Worm (Caenorhabditis elegans) whole organism, L3 larva: ENCODE measurements around the gene F17E5.2.

Experiments used
- R02D3.7 ChIP-seq: fragments of 150-350 bp; optimal IDR thresholded peaks from 2 replicates; lab custom pipeline; 2014; ENCODE audit warnings: missing biosample characterization, missing genetic modification characterization
- aly-2 ChIP-seq: fragments of 150-350 bp; optimal IDR thresholded peaks from 2 replicates; lab custom pipeline; 2014; ENCODE audit warnings: missing biosample characterization, missing genetic modification characterization
- ama-1 ChIP-seq: fragments of 150-350 bp; optimal IDR thresholded peaks from 2 replicates; lab custom pipeline; 2018
- ceh-16 ChIP-seq: sonication (generic microtip); optimal IDR thresholded peaks from 2 replicates; lab custom pipeline; 2017; ENCODE audit warnings: missing biosample characterization, missing genetic modification characterization
- ceh-28 ChIP-seq: fragments of 150-350 bp; optimal IDR thresholded peaks from 2 replicates; lab custom pipeline; 2014; ENCODE audit warnings: missing biosample characterization, missing genetic modification reagents, missing genetic modification characterization
- ceh-82 ChIP-seq: fragments of 150-350 bp; optimal IDR thresholded peaks from 2 replicates; lab custom pipeline; 2014; ENCODE audit warnings: missing biosample characterization, missing genetic modification characterization
- ceh-9 ChIP-seq: sonication (generic microtip); optimal IDR thresholded peaks from 2 replicates; lab custom pipeline; 2018; ENCODE audit warnings: missing biosample characterization, missing genetic modification characterization
- egl-27 ChIP-seq: sonication (generic microtip); optimal IDR thresholded peaks from 4 replicates; lab custom pipeline; 2017; ENCODE audit warnings: missing biosample characterization, missing genetic modification reagents, missing genetic modification characterization
- egl-5 ChIP-seq: fragments of 150-350 bp; optimal IDR thresholded peaks from 2 replicates; lab custom pipeline; 2017; ENCODE audit warnings: missing biosample characterization, missing genetic modification reagents, missing genetic modification characterization, inconsistent platforms
- elt-1 ChIP-seq: fragments of 150-350 bp; optimal IDR thresholded peaks from 2 replicates; lab custom pipeline; 2014; ENCODE audit warnings: missing biosample characterization, missing genetic modification characterization
- elt-2 ChIP-seq: sonication (generic microtip); optimal IDR thresholded peaks from 2 replicates; lab custom pipeline; 2016; ENCODE audit warnings: missing genetic modification reagents, mild to moderate bottlenecking, missing genetic modification characterization, missing compliant biosample characterization
- elt-3 ChIP-seq, 3 experiments: fragments of 150-350 bp in 1 of 3; sonication (generic microtip) in 2 of 3; optimal IDR thresholded peaks; 2 replicates in 2 of 3; 4 replicates in 1 of 3; lab custom pipeline; 2014 to 2017; ENCODE audit warnings: missing biosample characterization in 3 of 3, missing genetic modification characterization in 3 of 3
- eor-1 ChIP-seq, 2 experiments: fragments of 150-350 bp; optimal IDR thresholded peaks; 2 replicates each; lab custom pipeline; 2014 to 2018; ENCODE audit warnings: missing biosample characterization in 2 of 2, missing genetic modification characterization in 2 of 2
- fkh-10 ChIP-seq: sonication (generic microtip); optimal IDR thresholded peaks from 2 replicates; lab custom pipeline; 2017; ENCODE audit warnings: missing biosample characterization, missing genetic modification reagents, missing genetic modification characterization
- fkh-2 ChIP-seq: fragments of 150-350 bp; optimal IDR thresholded peaks from 2 replicates; lab custom pipeline; 2014; ENCODE audit warnings: missing biosample characterization, missing genetic modification reagents, missing genetic modification characterization
- hmg-11 ChIP-seq: sonication (generic microtip); optimal IDR thresholded peaks from 2 replicates; lab custom pipeline; 2016; ENCODE audit warnings: missing genetic modification characterization, missing compliant biosample characterization
- jun-1 ChIP-seq: fragments of 150-350 bp; optimal IDR thresholded peaks from 2 replicates; lab custom pipeline; 2014; ENCODE audit warnings: missing biosample characterization, missing genetic modification reagents, missing genetic modification characterization
- lin-15B ChIP-seq: fragments of 150-350 bp; optimal IDR thresholded peaks from 2 replicates; lab custom pipeline; 2014; ENCODE audit warnings: missing biosample characterization, missing genetic modification characterization
- lin-39 ChIP-seq: fragments of 150-350 bp; optimal IDR thresholded peaks from 2 replicates; lab custom pipeline; 2018; ENCODE audit warnings: missing biosample characterization, missing genetic modification reagents, missing genetic modification characterization
- lsy-12 ChIP-seq: sonication (generic microtip); optimal IDR thresholded peaks from 2 replicates; lab custom pipeline; 2016; ENCODE audit warnings: mild to moderate bottlenecking, missing genetic modification characterization, missing compliant biosample characterization
- mml-1 ChIP-seq: fragments of 150-350 bp; sonication (generic microtip); optimal IDR thresholded peaks from 3 replicates; lab custom pipeline; 2014; ENCODE audit warnings: missing biosample characterization, missing genetic modification characterization
- nfya-1 ChIP-seq: sonication (generic microtip); optimal IDR thresholded peaks from 2 replicates; lab custom pipeline; 2017; ENCODE audit warnings: missing genetic modification characterization, mild to moderate bottlenecking, missing compliant biosample characterization, antibody characterized with exemption, moderate library complexity; ENCODE audit not compliant: insufficient read depth
- nhr-11 ChIP-seq: fragments of 150-350 bp; optimal IDR thresholded peaks from 2 replicates; lab custom pipeline; 2014; ENCODE audit warnings: missing biosample characterization, missing genetic modification characterization
- nhr-23 ChIP-seq: fragments of 150-350 bp; optimal IDR thresholded peaks from 2 replicates; lab custom pipeline; 2014; ENCODE audit warnings: missing biosample characterization, missing genetic modification reagents, missing genetic modification characterization
- nhr-25 ChIP-seq: sonication (generic microtip); optimal IDR thresholded peaks from 2 replicates; lab custom pipeline; 2017; ENCODE audit warnings: missing biosample characterization, missing genetic modification characterization
- nhr-28 ChIP-seq: fragments of 150-350 bp; optimal IDR thresholded peaks from 2 replicates; lab custom pipeline; 2014; ENCODE audit warnings: missing biosample characterization, missing genetic modification characterization
- nhr-43 ChIP-seq: sonication (generic microtip); optimal IDR thresholded peaks from 2 replicates; lab custom pipeline; 2016; ENCODE audit warnings: mild to moderate bottlenecking, missing genetic modification characterization, missing compliant biosample characterization; ENCODE audit not compliant: poor library complexity, severe bottlenecking
- nhr-76 ChIP-seq: fragments of 150-350 bp; sonication (generic microtip); optimal IDR thresholded peaks from 5 replicates; lab custom pipeline; 2014; ENCODE audit warnings: missing biosample characterization, missing genetic modification characterization
- nhr-77 ChIP-seq: fragments of 150-350 bp; optimal IDR thresholded peaks from 2 replicates; lab custom pipeline; 2014; ENCODE audit warnings: missing biosample characterization, missing genetic modification characterization
- pha-4 ChIP-seq: fragments of 150-350 bp; optimal IDR thresholded peaks from 2 replicates; lab custom pipeline; 2014; ENCODE audit warnings: missing biosample characterization, missing genetic modification reagents, missing genetic modification characterization
- pqm-1 ChIP-seq: fragments of 150-350 bp; optimal IDR thresholded peaks from 2 replicates; lab custom pipeline; 2017; ENCODE audit warnings: missing biosample characterization, missing genetic modification characterization, inconsistent platforms
- skn-1 ChIP-seq: fragments of 150-350 bp; optimal IDR thresholded peaks from 2 replicates; lab custom pipeline; 2014; ENCODE audit warnings: missing biosample characterization, missing genetic modification characterization
- snpc-4 ChIP-seq: fragments of 150-350 bp; optimal IDR thresholded peaks from 2 replicates; lab custom pipeline; 2014; ENCODE audit warnings: missing biosample characterization, missing genetic modification characterization
- unc-62 ChIP-seq: fragments of 150-350 bp; sonication (generic microtip); optimal IDR thresholded peaks from 4 replicates; lab custom pipeline; 2014; ENCODE audit warnings: missing biosample characterization, missing genetic modification reagents, missing genetic modification characterization
- zag-1 ChIP-seq: fragments of 150-350 bp; optimal IDR thresholded peaks from 2 replicates; lab custom pipeline; 2014; ENCODE audit warnings: missing biosample characterization, missing genetic modification characterization
- ztf-4 ChIP-seq: fragments of 150-350 bp; optimal IDR thresholded peaks from 2 replicates; lab custom pipeline; 2014; ENCODE audit warnings: missing biosample characterization, missing genetic modification characterization

F17E5.2 gene

ce11 chrX:12375783-12376182, 18.3 kb upstream of the F17E5.2 start:
- no peak for TF ChIP-seq ceh-28 (tag; lab: Kevin White, UChicago)
- TF ChIP-seq nhr-28 (tag; lab: Kevin White, UChicago), result no peak
- TF ChIP-seq egl-5, result no peak
- TF ChIP-seq elt-2, result no peak
- TF ChIP-seq nhr-43 (tag; lab: Kevin White, UChicago), result no peak
- TF ChIP-seq mml-1 (tag; lab: Kevin White, UChicago), result no peak
- TF ChIP-seq lsy-12 (tag; lab: Kevin White, UChicago), result no peak
- no peak for TF ChIP-seq ceh-9 (tag; lab: Kevin White, UChicago)
- TF ChIP-seq zag-1 (tag; lab: Kevin White, UChicago), result no peak
- TF ChIP-seq egl-27 (tag; lab: Kevin White, UChicago), result no peak
- no peak for TF ChIP-seq lin-15B (tag; lab: Kevin White, UChicago)
- TF ChIP-seq pha-4, result no peak
- no peak for TF ChIP-seq skn-1 (tag; lab: Kevin White, UChicago)
- no peak for TF ChIP-seq elt-3 (tag; optimal IDR thresholded peaks at IDR 0.05; lab: Kevin White, UChicago)
- TF ChIP-seq ama-1 (lab: Kevin White, UChicago), result no peak
- TF ChIP-seq unc-62 (GFP tag; lab: Kevin White, UChicago), result no peak
- no peak for TF ChIP-seq snpc-4 (tag; lab: Kevin White, UChicago)
- TF ChIP-seq nhr-23 (tag; lab: Kevin White, UChicago), result no peak
- TF ChIP-seq elt-1 (tag; lab: Kevin White, UChicago), result no peak

DNA sequence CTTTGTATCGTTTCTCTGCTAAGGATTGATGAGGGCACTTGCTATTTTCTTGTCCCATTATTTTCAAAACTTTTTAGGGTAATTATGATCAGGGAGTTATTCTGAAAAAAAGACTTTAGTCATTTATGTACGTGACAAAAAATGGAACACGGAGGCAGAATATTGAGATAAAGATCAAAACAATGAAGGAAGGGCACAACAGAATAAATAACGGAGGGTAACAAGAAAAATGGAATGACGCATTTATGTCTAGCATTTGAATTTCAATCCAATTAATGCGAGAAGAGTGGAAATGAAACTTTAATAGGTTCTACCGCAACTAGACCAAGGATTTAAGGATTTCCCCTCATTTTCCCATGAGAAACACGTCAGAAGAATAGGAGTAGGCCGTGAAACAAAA, 15.8 kb upstream of the F17E5.2 start, which contains the start of gene glb-13:
Gene glb-13, minus strand, starts transcription at position 101 of the 400 bp plus-strand sequence.
- no peak for TF ChIP-seq pqm-1
- TF ChIP-seq aly-2 (tag; lab: Kevin White, UChicago), result no peak
- no peak for TF ChIP-seq nhr-25
- TF ChIP-seq nhr-76, result no peak
- no peak for TF ChIP-seq R02D3.7
- TF ChIP-seq fkh-10, result no peak
- TF ChIP-seq nhr-43 (tag; lab: Kevin White, UChicago), result no peak
- TF ChIP-seq ceh-82 (tag; lab: Kevin White, UChicago), result no peak
- no peak for TF ChIP-seq ztf-4 (tag; lab: Kevin White, UChicago)

DNA sequence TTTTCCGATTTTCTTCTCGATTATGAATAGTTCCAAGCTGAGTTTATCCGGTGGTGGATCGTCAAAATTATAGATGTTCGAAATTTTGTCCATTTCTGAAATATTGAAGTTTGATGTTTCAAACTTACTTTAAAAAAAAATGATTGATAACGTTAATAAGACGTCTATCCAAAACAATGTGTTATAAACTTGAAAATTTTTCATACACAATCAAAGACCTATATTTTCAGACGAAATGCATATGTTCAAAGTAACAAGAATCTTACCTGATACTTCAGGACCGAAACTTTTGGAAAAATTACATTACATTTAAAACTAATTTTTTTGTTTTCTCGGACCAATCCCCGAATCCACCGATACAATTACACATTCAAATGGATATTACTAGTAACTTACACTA, 2.7 kb upstream of the F17E5.2 start, which contains the start of gene nekl-3:
Gene nekl-3, minus strand, starts transcription at position 101 of the 400 bp plus-strand sequence.
- TF ChIP-seq snpc-4 (tag; lab: Kevin White, UChicago) (no peak), fkh-2 (tag; lab: Kevin White, UChicago) (no peak), lsy-12 (tag; lab: Kevin White, UChicago) (no peak), nhr-76 (no peak), pha-4 (no peak), nhr-77 (no peak), lin-15B (tag; lab: Kevin White, UChicago) (no peak), nhr-28 (tag; lab: Kevin White, UChicago) (no peak), skn-1 (tag; lab: Kevin White, UChicago) (no peak), hmg-11 (tag; lab: Kevin White, UChicago) (no peak), zag-1 (tag; lab: Kevin White, UChicago) (no peak), ceh-16 (tag; lab: Kevin White, UChicago) (no peak), eor-1 (tag; optimal IDR thresholded peaks at IDR 0.05; lab: Kevin White, UChicago) (no peak), ama-1 (lab: Kevin White, UChicago) (no peak), jun-1 (tag; lab: Kevin White, UChicago) (no peak), nhr-25 (no peak), aly-2 (tag; lab: Kevin White, UChicago) (no peak)

- peak; percentile 28 for TF ChIP-seq unc-62 (GFP tag; lab: Kevin White, UChicago)
- no peak for TF ChIP-seq nhr-11
- peak; percentile 36 for TF ChIP-seq elt-1 (tag; lab: Kevin White, UChicago)
- TF ChIP-seq lin-15B (tag; lab: Kevin White, UChicago), result no peak
- peak; percentile 14 for TF ChIP-seq nfya-1 (tag; lab: Kevin White, UChicago)
- TF ChIP-seq lin-39 (tag; lab: Kevin White, UChicago), result peak; percentile 70
Observed at ce11 chrX:12404729-12405128, 10.7 kb downstream of the F17E5.2 start.
